Fruit fly (Drosophila melanogaster): ENCODE data around the gene Mat89Ba.
A peak's percentile ranks its signal among the peaks of the same experiment; 100 is the strongest.

Gene Mat89Ba

DNA sequence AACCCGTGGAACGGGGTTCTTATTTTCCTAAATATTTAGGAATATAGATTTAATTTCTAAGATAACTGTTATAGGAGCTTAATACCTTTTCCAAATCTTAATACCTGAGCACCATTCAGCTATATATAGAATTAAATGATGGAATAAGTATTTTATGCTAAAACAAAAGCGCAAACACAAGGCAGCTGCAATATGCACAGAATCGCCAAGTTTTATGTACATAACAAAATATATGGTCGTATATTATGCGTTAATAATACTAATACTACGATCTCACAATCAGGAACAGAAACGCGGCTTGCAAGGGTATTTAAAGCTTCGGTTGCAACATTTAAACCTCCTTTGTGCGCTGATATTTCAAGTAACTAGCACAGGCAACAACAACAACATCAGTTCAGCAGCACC is 37.5 kb downstream of the Mat89Ba start (continued):
- TF ChIP-seq bab2 (GFP tag; optimal IDR thresholded peaks at IDR 0.05) (no peak), CG3281 (GFP tag; optimal IDR thresholded peaks at IDR 0.05) (peak; percentile 52), scrt (GFP tag; optimal IDR thresholded peaks at IDR 0.05) (no peak), knrl (GFP tag; IDR thresholded peaks at IDR 0.05; ENCODE audit: partially characterized antibody) (no peak), Nf-YA (GFP tag; IDR thresholded peaks at IDR 0.05) (no peak), Ptx1 (GFP tag; IDR thresholded peaks at IDR 0.05) (no peak), Xbp1 (GFP tag; optimal IDR thresholded peaks at IDR 0.05) (peak; percentile 11), nau (GFP tag; optimal IDR thresholded peaks at IDR 0.05) (no peak), CG2199 (GFP tag; IDR thresholded peaks at IDR 0.05) (no peak), hth (optimal IDR thresholded peaks at IDR 0.05) (no peak), CG31441 (GFP tag; IDR thresholded peaks at IDR 0.05) (no peak), HLH4C (GFP tag; IDR thresholded peaks at IDR 0.05; ENCODE audit: partially characterized antibody) (no peak), Camta (GFP tag; optimal IDR thresholded peaks at IDR 0.05) (no peak), abd-A (tag; optimal IDR thresholded peaks at IDR 0.05) (no peak), CG2202 (tag; optimal IDR thresholded peaks at IDR 0.05) (no peak), CG32772 (GFP tag; IDR thresholded peaks at IDR 0.05) (no peak), Fer2 (tag; optimal IDR thresholded peaks at IDR 0.05) (no peak), ATbp (GFP tag; optimal IDR thresholded peaks at IDR 0.05) (peak; percentile 29), dpn (GFP tag; optimal IDR thresholded peaks at IDR 0.05) (no peak), CG30431 (GFP tag; optimal IDR thresholded peaks at IDR 0.05) (peak; percentile 6), ato (GFP tag; IDR thresholded peaks at IDR 0.05; ENCODE audit: partially characterized antibody) (no peak), Side (GFP tag; optimal IDR thresholded peaks at IDR 0.05) (no peak), CG30020 (tag; optimal IDR thresholded peaks at IDR 0.05) (no peak), CTCF (GFP tag; optimal IDR thresholded peaks at IDR 0.05) (no peak), sug (tag; optimal IDR thresholded peaks at IDR 0.05) (no peak), disco-r (GFP tag; optimal IDR thresholded peaks at IDR 0.05) (no peak), CG18262 (tag; optimal IDR thresholded peaks at IDR 0.05) (peak; percentile 75), CG11398 (GFP tag; optimal IDR thresholded peaks at IDR 0.05) (no peak), toy (GFP tag; IDR thresholded peaks at IDR 0.05) (no peak), gce (GFP tag; IDR thresholded peaks at IDR 0.05) (no peak), hkb (optimal IDR thresholded peaks at IDR 0.05) (no peak), hkb (GFP tag; IDR thresholded peaks at IDR 0.05) (no peak), Scr (GFP tag; IDR thresholded peaks at IDR 0.05; ENCODE audit: partially characterized antibody) (no peak), CG11560 (tag; IDR thresholded peaks at IDR 0.05) (no peak), eve (GFP tag; optimal IDR thresholded peaks at IDR 0.05) (no peak), vvl (GFP tag; IDR thresholded peaks at IDR 0.05) (no peak), CG17186 (GFP tag; optimal IDR thresholded peaks at IDR 0.05) (no peak), sqz (GFP tag; optimal IDR thresholded peaks at IDR 0.05) (no peak), HLH3B (GFP tag; IDR thresholded peaks at IDR 0.05) (no peak), Ets65A (GFP tag) (no peak), tll (GFP tag; optimal IDR thresholded peaks at IDR 0.05) (no peak), CG10431 (GFP tag; optimal IDR thresholded peaks at IDR 0.05) (no peak), Mad (GFP tag; optimal IDR thresholded peaks at IDR 0.05) (no peak), CG6272 (GFP tag; IDR thresholded peaks at IDR 0.05) (no peak), CG12155 (GFP tag; optimal IDR thresholded peaks at IDR 0.05) (no peak), CG18764 (GFP tag; optimal IDR thresholded peaks at IDR 0.05) (no peak), pita (GFP tag; optimal IDR thresholded peaks at IDR 0.05) (no peak), CG12942 (GFP tag; optimal IDR thresholded peaks at IDR 0.05) (no peak)
